Fruit fly (Drosophila melanogaster) whole organism, embryonic: ENCODE measurements around the gene MED14.
A peak's percentile ranks its signal among the peaks of the same experiment; 100 is the strongest.

Experiments
- Abd-B ChIP-seq: fragments of 200-800 bp; sonication (Bioruptor generic); optimal IDR thresholded peaks from 2 replicates; lab custom pipeline; 2018; ENCODE audit warnings: missing biosample characterization, mild to moderate bottlenecking, missing genetic modification characterization, moderate library complexity
- CG10959 ChIP-seq: fragments of 200-800 bp; sonication (Bioruptor generic); IDR thresholded peaks from 2 replicates; pipeline ENCODE4 v1.3.6; 2022; ENCODE audit warnings: missing biosample characterization, missing genetic modification characterization
- CG11398 ChIP-seq: fragments of 200-800 bp; sonication (Bioruptor generic); optimal IDR thresholded peaks from 2 replicates; lab custom pipeline; 2016; ENCODE audit warnings: missing biosample characterization, missing genetic modification characterization
- CG11695 ChIP-seq: fragments of 200-800 bp; sonication (Bioruptor generic); IDR thresholded peaks from 3 replicates; pipeline ENCODE4 v1.3.6; 2022; ENCODE audit warnings: missing biosample characterization, missing genetic modification characterization
- CG12104 ChIP-seq: fragments of 200-800 bp; sonication (Bioruptor generic); optimal IDR thresholded peaks from 3 replicates; lab custom pipeline; 2016; ENCODE audit warnings: missing biosample characterization, missing genetic modification characterization
- CG1603 ChIP-seq: fragments of 200-800 bp; sonication (Bioruptor generic); optimal IDR thresholded peaks from 2 replicates; lab custom pipeline; 2019; ENCODE audit warnings: missing biosample characterization, mild to moderate bottlenecking, missing genetic modification characterization, moderate library complexity
- CG16779 ChIP-seq: fragments of 200-800 bp; sonication (Bioruptor generic); IDR thresholded peaks from 2 replicates; pipeline ENCODE4 v1.3.6; 2022; ENCODE audit warnings: missing biosample characterization, missing genetic modification characterization
- CG17361 ChIP-seq: fragments of 200-800 bp; sonication (Bioruptor generic); IDR thresholded peaks from 3 replicates; pipeline ENCODE4 v1.3.6; 2022; ENCODE audit warnings: missing biosample characterization, missing genetic modification characterization
- CG31441 ChIP-seq: fragments of 200-800 bp; sonication (Bioruptor generic); IDR thresholded peaks from 2 replicates; pipeline ENCODE4 v1.3.6; 2022; ENCODE audit warnings: missing biosample characterization, missing genetic modification characterization
- CG32767 ChIP-seq: fragments of 200-800 bp; sonication (Bioruptor generic); IDR thresholded peaks from 2 replicates; pipeline ENCODE4 v1.3.6; 2022; ENCODE audit warnings: missing biosample characterization, missing genetic modification characterization
- CG34376 ChIP-seq: fragments of 200-800 bp; sonication (Bioruptor generic); optimal IDR thresholded peaks from 2 replicates; lab custom pipeline; 2018; ENCODE audit warnings: missing biosample characterization, mild to moderate bottlenecking, missing genetic modification characterization
- CG4328 ChIP-seq: fragments of 200-800 bp; sonication (Bioruptor generic); optimal IDR thresholded peaks from 3 replicates; lab custom pipeline; 2017; ENCODE audit warnings: missing biosample characterization, missing genetic modification reagents, missing genetic modification characterization
- CG4424 ChIP-seq: fragments of 200-800 bp; sonication (Bioruptor generic); optimal IDR thresholded peaks from 3 replicates; lab custom pipeline; 2016; ENCODE audit warnings: missing biosample characterization, missing genetic modification characterization
- CG5245 ChIP-seq: fragments of 200-800 bp; sonication (Bioruptor generic); optimal IDR thresholded peaks from 3 replicates; lab custom pipeline; 2016; ENCODE audit warnings: missing biosample characterization, missing genetic modification characterization
- CG6654 ChIP-seq: fragments of 200-800 bp; sonication (Bioruptor generic); optimal IDR thresholded peaks from 2 replicates; lab custom pipeline; 2017; ENCODE audit warnings: missing biosample characterization, mild to moderate bottlenecking, missing genetic modification characterization
- CG6689 ChIP-seq: fragments of 200-800 bp; sonication (Bioruptor generic); IDR thresholded peaks from 2 replicates; pipeline ENCODE4 v1.3.6; 2022; ENCODE audit warnings: missing biosample characterization, missing genetic modification characterization
- CG6791 ChIP-seq: fragments of 200-800 bp; sonication (Bioruptor generic); IDR thresholded peaks from 3 replicates; pipeline ENCODE4 v1.3.6; 2022; ENCODE audit warnings: missing biosample characterization, missing genetic modification characterization; ENCODE audit not compliant: partially characterized antibody
- CG8290 ChIP-seq, 3 experiments: fragments of 200-800 bp; sonication (Bioruptor generic); optimal IDR thresholded peaks; 2 replicates each; lab custom pipeline; 2016 to 2019; ENCODE audit warnings: missing biosample characterization in 3 of 3, missing genetic modification characterization in 3 of 3, mild to moderate bottlenecking in 2 of 3, moderate library complexity in 1 of 3
- CG9215 ChIP-seq: fragments of 200-800 bp; sonication (Bioruptor generic); IDR thresholded peaks from 2 replicates; pipeline ENCODE4 v1.3.6; 2022; ENCODE audit warnings: missing biosample characterization, missing genetic modification characterization
- CG9727 ChIP-seq: fragments of 200-800 bp; sonication (Bioruptor generic); optimal IDR thresholded peaks from 3 replicates; lab custom pipeline; 2017; ENCODE audit warnings: missing biosample characterization, mild to moderate bottlenecking, missing genetic modification characterization
- Chrac-16 ChIP-seq: fragments of 200-800 bp; sonication (Bioruptor generic); optimal IDR thresholded peaks from 3 replicates; lab custom pipeline; 2016; ENCODE audit warnings: missing biosample characterization, missing genetic modification characterization
- ERR ChIP-seq: fragments of 200-800 bp; sonication (Bioruptor generic); optimal IDR thresholded peaks from 2 replicates; lab custom pipeline; 2016; ENCODE audit warnings: missing biosample characterization, missing genetic modification characterization
- H15 ChIP-seq: fragments of 200-800 bp; sonication (Bioruptor generic); IDR thresholded peaks from 3 replicates; pipeline ENCODE4 v1.3.6; 2022; ENCODE audit warnings: missing biosample characterization, missing genetic modification characterization
- HLHmδ ChIP-seq: fragments of 200-800 bp; sonication (Bioruptor generic); optimal IDR thresholded peaks from 2 replicates; lab custom pipeline; 2018; ENCODE audit warnings: missing biosample characterization, mild to moderate bottlenecking, missing genetic modification characterization, moderate library complexity
- Hand ChIP-seq: fragments of 200-800 bp; sonication (Bioruptor generic); optimal IDR thresholded peaks from 2 replicates; lab custom pipeline; 2017; ENCODE audit warnings: mild to moderate bottlenecking, missing biosample characterization, missing genetic modification reagents, missing genetic modification characterization
- HmgZ ChIP-seq: fragments of 200-800 bp; sonication (Bioruptor generic); optimal IDR thresholded peaks from 2 replicates; lab custom pipeline; 2018; ENCODE audit warnings: missing biosample characterization, mild to moderate bottlenecking, missing genetic modification characterization
- Lhr ChIP-seq: fragments of 200-800 bp; sonication (Bioruptor generic); optimal IDR thresholded peaks from 3 replicates; lab custom pipeline; 2017; ENCODE audit warnings: mild to moderate bottlenecking, missing biosample characterization, missing genetic modification reagents, missing genetic modification characterization
- MTF-1 ChIP-seq: fragments of 200-800 bp; sonication (Bioruptor generic); optimal IDR thresholded peaks from 2 replicates; lab custom pipeline; 2018; ENCODE audit warnings: missing biosample characterization, mild to moderate bottlenecking, missing genetic modification characterization, borderline replicate concordance
- Mes4 ChIP-seq: fragments of 200-800 bp; sonication (Bioruptor generic); optimal IDR thresholded peaks from 2 replicates; lab custom pipeline; 2016; ENCODE audit warnings: missing biosample characterization, missing genetic modification characterization
- Ptx1 ChIP-seq: fragments of 200-800 bp; sonication (Bioruptor generic); IDR thresholded peaks from 2 replicates; pipeline ENCODE4 v1.3.6; 2022; ENCODE audit warnings: missing biosample characterization, missing genetic modification characterization
- Xbp1 ChIP-seq: fragments of 200-800 bp; sonication (Bioruptor generic); optimal IDR thresholded peaks from 3 replicates; lab custom pipeline; 2016; ENCODE audit warnings: missing biosample characterization, mild to moderate bottlenecking, missing genetic modification characterization
- chif ChIP-seq, 2 experiments: fragments of 200-800 bp; sonication (Bioruptor generic); optimal IDR thresholded peaks; 3 replicates each; lab custom pipeline; 2016; ENCODE audit warnings: missing biosample characterization in 2 of 2, missing genetic modification characterization in 2 of 2
- chinmo ChIP-seq: fragments of 200-800 bp; sonication (Bioruptor generic); IDR thresholded peaks from 4 replicates; pipeline ENCODE4 v1.3.6; 2022; ENCODE audit warnings: missing biosample characterization, missing genetic modification characterization; ENCODE audit not compliant: partially characterized antibody
- danr ChIP-seq: fragments of 200-800 bp; sonication (Bioruptor generic); IDR thresholded peaks from 2 replicates; pipeline ENCODE4 v1.3.6; 2022; ENCODE audit warnings: missing biosample characterization, missing genetic modification characterization
- dmrt99B ChIP-seq: fragments of 200-800 bp; sonication (Bioruptor generic); optimal IDR thresholded peaks from 2 replicates; lab custom pipeline; 2018; ENCODE audit warnings: missing biosample characterization, mild to moderate bottlenecking, missing genetic modification characterization, moderate library complexity
- dysf ChIP-seq: fragments of 200-800 bp; sonication (Bioruptor generic); IDR thresholded peaks from 3 replicates; pipeline ENCODE4 v1.3.6; 2022; ENCODE audit warnings: missing biosample characterization, missing genetic modification characterization
- gfzf ChIP-seq: fragments of 200-800 bp; sonication (Bioruptor generic); optimal IDR thresholded peaks from 2 replicates; lab custom pipeline; 2016; ENCODE audit warnings: missing biosample characterization, mild to moderate bottlenecking, missing genetic modification characterization, moderate library complexity
- ind ChIP-seq: fragments of 200-800 bp; sonication (Bioruptor generic); optimal IDR thresholded peaks from 3 replicates; lab custom pipeline; 2016; ENCODE audit warnings: missing biosample characterization, missing genetic modification characterization
- jumu ChIP-seq: fragments of 200-800 bp; sonication (Bioruptor generic); optimal IDR thresholded peaks from 3 replicates; lab custom pipeline; 2016; ENCODE audit warnings: missing biosample characterization, missing genetic modification characterization
- onecut ChIP-seq: fragments of 200-800 bp; sonication (Bioruptor generic); IDR thresholded peaks from 2 replicates; pipeline ENCODE4 v1.3.6; 2022; ENCODE audit warnings: missing biosample characterization, missing genetic modification characterization
- pb ChIP-seq: fragments of 200-800 bp; sonication (Bioruptor generic); optimal IDR thresholded peaks from 3 replicates; lab custom pipeline; 2016; ENCODE audit warnings: missing biosample characterization, missing genetic modification characterization
- phol ChIP-seq: fragments of 200-800 bp; sonication (Bioruptor generic); optimal IDR thresholded peaks from 3 replicates; lab custom pipeline; 2018; ENCODE audit warnings: missing biosample characterization, mild to moderate bottlenecking, missing genetic modification characterization, moderate library complexity
- ro ChIP-seq: fragments of 200-800 bp; sonication (Bioruptor generic); IDR thresholded peaks from 2 replicates; pipeline ENCODE4 v1.3.6; 2022; ENCODE audit warnings: missing biosample characterization, missing genetic modification characterization
- sisA ChIP-seq: fragments of 200-800 bp; sonication (Bioruptor generic); IDR thresholded peaks from 2 replicates; pipeline ENCODE4 v1.3.6; 2022; ENCODE audit warnings: missing biosample characterization, missing genetic modification characterization
- tap ChIP-seq: fragments of 200-800 bp; optimal IDR thresholded peaks from 3 replicates; lab custom pipeline; 2019; ENCODE audit warnings: missing biosample characterization, mild to moderate bottlenecking, missing genetic modification characterization, moderate library complexity
- tin ChIP-seq: fragments of 200-800 bp; sonication (Bioruptor generic); optimal IDR thresholded peaks from 3 replicates; lab custom pipeline; 2016; ENCODE audit warnings: missing biosample characterization, missing genetic modification characterization
- toy ChIP-seq: fragments of 200-800 bp; sonication (Bioruptor generic); IDR thresholded peaks from 2 replicates; pipeline ENCODE4 v1.3.6; 2022; ENCODE audit warnings: missing biosample characterization, missing genetic modification characterization
- twi ChIP-seq: fragments of 200-800 bp; optimal IDR thresholded peaks from 2 replicates; lab custom pipeline; 2019; ENCODE audit warnings: missing biosample characterization, mild to moderate bottlenecking, missing genetic modification characterization, moderate library complexity
- wek ChIP-seq: fragments of 200-800 bp; sonication (Bioruptor generic); optimal IDR thresholded peaks from 3 replicates; lab custom pipeline; 2018; ENCODE audit warnings: missing biosample characterization, mild to moderate bottlenecking, missing genetic modification characterization, moderate library complexity

The MED14 gene

dm6 chr3L:613578-614300 lies 20.7 kb downstream of the MED14 start (continued):
- TF ChIP-seq phol (peak; percentile 76), Ptx1 (GFP tag; lab: Robert Waterston, UW) (peak; percentile 56), pb (GFP tag; lab: Kevin White, UChicago) (no peak), tap (tag; lab: Kevin White, UChicago) (peak; percentile 10), ro (GFP tag; lab: Robert Waterston, UW) (no peak), CG12104 (GFP tag; lab: Kevin White, UChicago) (no peak), MTF-1 (peak; percentile 35), ERR (GFP tag; lab: Kevin White, UChicago) (no peak), jumu (GFP tag; lab: Kevin White, UChicago) (peak; percentile 38), sisA (GFP tag; lab: Robert Waterston, UW) (peak; percentile 39; the same call in 1 of the 2 replicates), CG4328 (GFP tag; lab: Kevin White, UChicago) (no peak), danr (GFP tag; lab: Robert Waterston, UW) (no peak; the same call in 1 of the 2 replicates), CG11695 (GFP tag; lab: Robert Waterston, UW) (no peak; the same call in 2 of the 3 replicates), twi (tag; lab: Kevin White, UChicago) (peak; percentile 94), HLHmδ (GFP tag; lab: Kevin White, UChicago) (no peak), CG6654 (GFP tag; lab: Kevin White, UChicago) (peak; percentile 1), HmgZ (tag; lab: Kevin White, UChicago) (no peak), Hand (GFP tag; lab: Kevin White, UChicago) (no peak), ind (GFP tag; lab: Kevin White, UChicago) (peak; percentile 19), CG6689 (GFP tag; lab: Robert Waterston, UW) (peak; percentile 68), CG32767 (GFP tag; lab: Robert Waterston, UW) (peak; percentile 52; the same call in 1 of the 2 replicates), CG10959 (peak; percentile 71), CG11398 (peak; percentile 32), toy (GFP tag; lab: Robert Waterston, UW) (no peak), Chrac-16 (GFP tag; lab: Kevin White, UChicago) (peak; percentile 76), CG5245 (GFP tag; lab: Kevin White, UChicago) (peak; percentile 38), H15 (no peak), CG31441 (peak; percentile 72), Xbp1 (GFP tag; lab: Kevin White, UChicago) (peak; percentile 53), chinmo (GFP tag; lab: Robert Waterston, UW) (no peak), CG8290 (GFP tag; optimal IDR thresholded peaks at IDR 0.05; lab: Kevin White, UChicago) (peak; percentile 26), CG8290 (tag; optimal IDR thresholded peaks at IDR 0.05; lab: Kevin White, UChicago) (no peak), chif (GFP tag; optimal IDR thresholded peaks at IDR 0.05; lab: Kevin White, UChicago) (peak; percentile 9 to 79), CG1603 (tag; lab: Kevin White, UChicago) (peak; percentile 20), CG34376 (GFP tag; lab: Kevin White, UChicago) (no peak), tin (peak; percentile 71), CG17361 (peak; percentile 66; the same call in 2 of the 3 replicates), Mes4 (GFP tag; lab: Kevin White, UChicago) (no peak), CG6791 (GFP tag; lab: Robert Waterston, UW) (no peak), dysf (GFP tag; lab: Robert Waterston, UW) (peak; percentile 48; the same call in 2 of the 3 replicates), Lhr (peak; percentile 11), wek (no peak), dmrt99B (tag; lab: Kevin White, UChicago) (peak; percentile 23), gfzf (GFP tag; lab: Kevin White, UChicago) (no peak), CG9215 (GFP tag; lab: Robert Waterston, UW) (no peak), Abd-B (peak; percentile 23), onecut (GFP tag; lab: Robert Waterston, UW) (no peak), CG9727 (peak; percentile 85), CG4424 (GFP tag; lab: Kevin White, UChicago) (peak; percentile 67), CG16779 (no peak)
- TF ChIP-seq, all 482 proteins: peak for 183
